Fruit fly (Drosophila melanogaster) Kc167 (cell line): Measurements from ENCODE around the gene sick.

ENCODE experiments used
- Myc ChIP-seq: fragments of >200 bp; optimal IDR thresholded peaks from 2 replicates; lab custom pipeline; 2017; ENCODE audit warnings: missing external identifiers
- Sin3A ChIP-seq: fragments of >200 bp; optimal IDR thresholded peaks from 2 replicates; lab custom pipeline; 2018; ENCODE audit warnings: missing external identifiers
- h ChIP-seq: fragments of >200 bp; optimal IDR thresholded peaks from 3 replicates; lab custom pipeline; 2018; ENCODE audit warnings: missing external identifiers
- insv ChIP-seq: fragments of >200 bp; optimal IDR thresholded peaks from 3 replicates; lab custom pipeline; 2018; ENCODE audit warnings: missing external identifiers
- psq ChIP-seq: fragments of >200 bp; optimal IDR thresholded peaks from 2 replicates; lab custom pipeline; 2017; ENCODE audit warnings: missing external identifiers
- ttk ChIP-seq: sonication (Bioruptor generic); optimal IDR thresholded peaks from 2 replicates; lab custom pipeline; 2017; ENCODE audit warnings: missing external identifiers

sick gene

dm6 chr2L:19809515-19810049, 13.4 kb downstream of the sick start:
- no peak for TF ChIP-seq Myc
- TF ChIP-seq Sin3A (lab: Kevin White, UChicago) = no peak
- no peak for TF ChIP-seq h (lab: Kevin White, UChicago)
- no peak for TF ChIP-seq ttk (lab: Kevin White, UChicago)
- TF ChIP-seq insv (lab: Kevin White, UChicago) = no peak
- TF ChIP-seq psq (lab: Kevin White, UChicago) = no peak

dm6 chr2L:19810642-19811041, 14.5 kb downstream of the sick start:
- TF ChIP-seq Myc (no peak), ttk (lab: Kevin White, UChicago) (no peak), insv (lab: Kevin White, UChicago) (no peak), h (lab: Kevin White, UChicago) (no peak), Sin3A (lab: Kevin White, UChicago) (no peak), psq (lab: Kevin White, UChicago) (no peak)

dm6 chr2L:19814432-19814831, 18.3 kb downstream of the sick start, which contains the start of gene CG13962:
TSS of gene CG13962 (minus strand) at chr2L:19814532.
- TF ChIP-seq ttk (lab: Kevin White, UChicago) (no peak), Sin3A (lab: Kevin White, UChicago) (no peak), h (lab: Kevin White, UChicago) (no peak)

- no peak for TF ChIP-seq psq (lab: Kevin White, UChicago)
Observed at dm6 chr2L:19817147-19817546, 21.0 kb downstream of the sick start.

dm6 chr2L:19819896-19820295, 23.7 kb downstream of the sick start:
- TF ChIP-seq h (lab: Kevin White, UChicago) = no peak
- no peak for TF ChIP-seq Sin3A (lab: Kevin White, UChicago)
- no peak for TF ChIP-seq insv (lab: Kevin White, UChicago)
- no peak for TF ChIP-seq psq (lab: Kevin White, UChicago)
- no peak for TF ChIP-seq Myc
- TF ChIP-seq ttk (lab: Kevin White, UChicago) = no peak

- TF ChIP-seq Sin3A (lab: Kevin White, UChicago) (no peak), Myc (no peak), ttk (lab: Kevin White, UChicago) (no peak), psq (lab: Kevin White, UChicago) (no peak)
Observed at dm6 chr2L:19824290-19824689, 28.1 kb downstream of the sick start.

dm6 chr2L:19829353-19829752, 33.2 kb downstream of the sick start:
- TF ChIP-seq insv (lab: Kevin White, UChicago) (no peak), Sin3A (lab: Kevin White, UChicago) (no peak), ttk (lab: Kevin White, UChicago) (no peak), Myc (no peak), psq (lab: Kevin White, UChicago) (no peak), h (lab: Kevin White, UChicago) (no peak)

dm6 chr2L:19831388-19831787, 35.2 kb downstream of the sick start:
- TF ChIP-seq insv (lab: Kevin White, UChicago) (no peak), Myc (no peak), h (lab: Kevin White, UChicago) (no peak), psq (lab: Kevin White, UChicago) (no peak), Sin3A (lab: Kevin White, UChicago) (no peak), ttk (lab: Kevin White, UChicago) (no peak)

dm6 chr2L:19835186-19835585, 39.0 kb downstream of the sick start:
- TF ChIP-seq psq (lab: Kevin White, UChicago) (no peak), h (lab: Kevin White, UChicago) (no peak), Sin3A (lab: Kevin White, UChicago) (no peak), insv (lab: Kevin White, UChicago) (no peak), Myc (no peak), ttk (lab: Kevin White, UChicago) (no peak)

- no peak for TF ChIP-seq psq (lab: Kevin White, UChicago)
- TF ChIP-seq Myc = no peak
- TF ChIP-seq insv (lab: Kevin White, UChicago) = no peak
- TF ChIP-seq Sin3A (lab: Kevin White, UChicago) = no peak
Observed at dm6 chr2L:19836226-19836625, 40.1 kb downstream of the sick start.

dm6 chr2L:19846226-19846625, 50.1 kb downstream of the sick start:
- TF ChIP-seq Myc = no peak
- TF ChIP-seq h (lab: Kevin White, UChicago) = no peak
- no peak for TF ChIP-seq psq (lab: Kevin White, UChicago)
- TF ChIP-seq insv (lab: Kevin White, UChicago) = no peak
- no peak for TF ChIP-seq Sin3A (lab: Kevin White, UChicago)
- TF ChIP-seq ttk (lab: Kevin White, UChicago) = no peak

dm6 chr2L:19847542-19847941, 51.4 kb downstream of the sick start:
- no peak for TF ChIP-seq h (lab: Kevin White, UChicago)

- TF ChIP-seq Myc (no peak), ttk (lab: Kevin White, UChicago) (no peak), Sin3A (lab: Kevin White, UChicago) (no peak), h (lab: Kevin White, UChicago) (no peak), psq (lab: Kevin White, UChicago) (no peak)
Observed at dm6 chr2L:19849741-19850140, 53.6 kb downstream of the sick start.
